Worm (Caenorhabditis elegans) whole organism, L3 larva: Measurements from ENCODE around the gene mans-4.

Source experiments
- ama-1 ChIP-seq: fragments of 150-350 bp; optimal IDR thresholded peaks from 2 replicates; lab custom pipeline; 2018
- ceh-16 ChIP-seq: sonication (generic microtip); optimal IDR thresholded peaks from 2 replicates; lab custom pipeline; 2017; ENCODE audit warnings: missing biosample characterization, missing genetic modification characterization
- ceh-28 ChIP-seq: fragments of 150-350 bp; optimal IDR thresholded peaks from 2 replicates; lab custom pipeline; 2014; ENCODE audit warnings: missing biosample characterization, missing genetic modification reagents, missing genetic modification characterization
- daf-12 ChIP-seq: fragments of 150-350 bp; optimal IDR thresholded peaks from 2 replicates; lab custom pipeline; 2014; ENCODE audit warnings: missing biosample characterization, missing genetic modification reagents, missing genetic modification characterization
- egl-27 ChIP-seq: sonication (generic microtip); optimal IDR thresholded peaks from 4 replicates; lab custom pipeline; 2017; ENCODE audit warnings: missing biosample characterization, missing genetic modification reagents, missing genetic modification characterization
- egl-5 ChIP-seq: fragments of 150-350 bp; optimal IDR thresholded peaks from 2 replicates; lab custom pipeline; 2017; ENCODE audit warnings: missing biosample characterization, missing genetic modification reagents, missing genetic modification characterization, inconsistent platforms
- elt-1 ChIP-seq: fragments of 150-350 bp; optimal IDR thresholded peaks from 2 replicates; lab custom pipeline; 2014; ENCODE audit warnings: missing biosample characterization, missing genetic modification characterization
- elt-2 ChIP-seq: sonication (generic microtip); optimal IDR thresholded peaks from 2 replicates; lab custom pipeline; 2016; ENCODE audit warnings: missing genetic modification reagents, mild to moderate bottlenecking, missing genetic modification characterization, missing compliant biosample characterization
- fkh-10 ChIP-seq: sonication (generic microtip); optimal IDR thresholded peaks from 2 replicates; lab custom pipeline; 2017; ENCODE audit warnings: missing biosample characterization, missing genetic modification reagents, missing genetic modification characterization
- fkh-2 ChIP-seq: fragments of 150-350 bp; optimal IDR thresholded peaks from 2 replicates; lab custom pipeline; 2014; ENCODE audit warnings: missing biosample characterization, missing genetic modification reagents, missing genetic modification characterization
- fos-1 ChIP-seq: fragments of 150-350 bp; optimal IDR thresholded peaks from 2 replicates; lab custom pipeline; 2014; ENCODE audit warnings: missing biosample characterization, missing genetic modification characterization
- hmg-11 ChIP-seq: sonication (generic microtip); optimal IDR thresholded peaks from 2 replicates; lab custom pipeline; 2016; ENCODE audit warnings: missing genetic modification characterization, missing compliant biosample characterization
- jun-1 ChIP-seq: fragments of 150-350 bp; optimal IDR thresholded peaks from 2 replicates; lab custom pipeline; 2014; ENCODE audit warnings: missing biosample characterization, missing genetic modification reagents, missing genetic modification characterization
- lin-15B ChIP-seq: fragments of 150-350 bp; optimal IDR thresholded peaks from 2 replicates; lab custom pipeline; 2014; ENCODE audit warnings: missing biosample characterization, missing genetic modification characterization
- lin-39 ChIP-seq: fragments of 150-350 bp; optimal IDR thresholded peaks from 2 replicates; lab custom pipeline; 2018; ENCODE audit warnings: missing biosample characterization, missing genetic modification reagents, missing genetic modification characterization
- lsy-12 ChIP-seq: sonication (generic microtip); optimal IDR thresholded peaks from 2 replicates; lab custom pipeline; 2016; ENCODE audit warnings: mild to moderate bottlenecking, missing genetic modification characterization, missing compliant biosample characterization
- mml-1 ChIP-seq: fragments of 150-350 bp; sonication (generic microtip); optimal IDR thresholded peaks from 3 replicates; lab custom pipeline; 2014; ENCODE audit warnings: missing biosample characterization, missing genetic modification characterization
- nfya-1 ChIP-seq: sonication (generic microtip); optimal IDR thresholded peaks from 2 replicates; lab custom pipeline; 2017; ENCODE audit warnings: missing genetic modification characterization, mild to moderate bottlenecking, missing compliant biosample characterization, antibody characterized with exemption, moderate library complexity; ENCODE audit not compliant: insufficient read depth
- nhr-11 ChIP-seq: fragments of 150-350 bp; optimal IDR thresholded peaks from 2 replicates; lab custom pipeline; 2014; ENCODE audit warnings: missing biosample characterization, missing genetic modification characterization
- nhr-23 ChIP-seq: fragments of 150-350 bp; optimal IDR thresholded peaks from 2 replicates; lab custom pipeline; 2014; ENCODE audit warnings: missing biosample characterization, missing genetic modification reagents, missing genetic modification characterization
- nhr-237 ChIP-seq: fragments of 150-350 bp; optimal IDR thresholded peaks from 2 replicates; lab custom pipeline; 2014; ENCODE audit warnings: missing biosample characterization, missing genetic modification characterization
- nhr-25 ChIP-seq: sonication (generic microtip); optimal IDR thresholded peaks from 2 replicates; lab custom pipeline; 2017; ENCODE audit warnings: missing biosample characterization, missing genetic modification characterization
- nhr-28 ChIP-seq: fragments of 150-350 bp; optimal IDR thresholded peaks from 2 replicates; lab custom pipeline; 2014; ENCODE audit warnings: missing biosample characterization, missing genetic modification characterization
- nhr-43 ChIP-seq: sonication (generic microtip); optimal IDR thresholded peaks from 2 replicates; lab custom pipeline; 2016; ENCODE audit warnings: mild to moderate bottlenecking, missing genetic modification characterization, missing compliant biosample characterization; ENCODE audit not compliant: poor library complexity, severe bottlenecking
- nhr-67 ChIP-seq: fragments of 150-350 bp; optimal IDR thresholded peaks from 2 replicates; lab custom pipeline; 2014; ENCODE audit warnings: missing biosample characterization, missing genetic modification characterization
- nhr-76 ChIP-seq: fragments of 150-350 bp; sonication (generic microtip); optimal IDR thresholded peaks from 5 replicates; lab custom pipeline; 2014; ENCODE audit warnings: missing biosample characterization, missing genetic modification characterization
- nhr-77 ChIP-seq: fragments of 150-350 bp; optimal IDR thresholded peaks from 2 replicates; lab custom pipeline; 2014; ENCODE audit warnings: missing biosample characterization, missing genetic modification characterization
- pha-4 ChIP-seq: fragments of 150-350 bp; optimal IDR thresholded peaks from 2 replicates; lab custom pipeline; 2014; ENCODE audit warnings: missing biosample characterization, missing genetic modification reagents, missing genetic modification characterization
- pqm-1 ChIP-seq: fragments of 150-350 bp; optimal IDR thresholded peaks from 2 replicates; lab custom pipeline; 2017; ENCODE audit warnings: missing biosample characterization, missing genetic modification characterization, inconsistent platforms
- sea-2 ChIP-seq: fragments of 150-350 bp; sonication (generic microtip); optimal IDR thresholded peaks from 4 replicates; lab custom pipeline; 2014; ENCODE audit warnings: missing biosample characterization, missing genetic modification reagents, missing genetic modification characterization
- tbx-2 ChIP-seq: sonication (generic microtip); optimal IDR thresholded peaks from 2 replicates; lab custom pipeline; 2016; ENCODE audit warnings: mild to moderate bottlenecking, missing genetic modification characterization, missing compliant biosample characterization
- unc-62 ChIP-seq: fragments of 150-350 bp; sonication (generic microtip); optimal IDR thresholded peaks from 4 replicates; lab custom pipeline; 2014; ENCODE audit warnings: missing biosample characterization, missing genetic modification reagents, missing genetic modification characterization
- zag-1 ChIP-seq: fragments of 150-350 bp; optimal IDR thresholded peaks from 2 replicates; lab custom pipeline; 2014; ENCODE audit warnings: missing biosample characterization, missing genetic modification characterization
- ztf-11 ChIP-seq: fragments of 150-350 bp; optimal IDR thresholded peaks from 2 replicates; lab custom pipeline; 2014; ENCODE audit warnings: missing biosample characterization, missing genetic modification characterization
- ztf-4 ChIP-seq: fragments of 150-350 bp; optimal IDR thresholded peaks from 2 replicates; lab custom pipeline; 2014; ENCODE audit warnings: missing biosample characterization, missing genetic modification characterization

The mans-4 gene

ce11 chrIV:9094356-9094755, 16.0 kb upstream of the mans-4 start, which contains the start of gene mrpl-42:
Gene mrpl-42, minus strand, starts transcription at chrIV:9094456.
- no peak for TF ChIP-seq pqm-1 (tag; lab: Kevin White, UChicago)
- no peak for TF ChIP-seq nhr-23 (tag; lab: Kevin White, UChicago)
- TF ChIP-seq ztf-4, result no peak
- no peak for TF ChIP-seq egl-27 (tag; lab: Kevin White, UChicago)
- TF ChIP-seq zag-1 (tag; lab: Kevin White, UChicago), result no peak
- no peak for TF ChIP-seq nhr-67 (tag; lab: Kevin White, UChicago)
- TF ChIP-seq fkh-2 (tag; lab: Kevin White, UChicago), result no peak
- no peak for TF ChIP-seq nhr-28 (tag; lab: Kevin White, UChicago)
- no peak for TF ChIP-seq ceh-28 (tag; lab: Kevin White, UChicago)
- TF ChIP-seq pha-4 (tag; lab: Kevin White, UChicago), result no peak
- no peak for TF ChIP-seq nhr-77 (tag; lab: Kevin White, UChicago)
- no peak for TF ChIP-seq mml-1
- TF ChIP-seq ceh-16 (tag; lab: Kevin White, UChicago), result no peak
- TF ChIP-seq nhr-76, result no peak
- TF ChIP-seq nhr-43 (tag; lab: Kevin White, UChicago), result no peak
- no peak for TF ChIP-seq sea-2 (GFP tag; lab: Kevin White, UChicago)
- no peak for TF ChIP-seq nhr-237 (tag; lab: Kevin White, UChicago)
- TF ChIP-seq lsy-12, result no peak

ce11 chrIV:9093932-9094331, 15.6 kb upstream of the mans-4 start, which contains the start of gene lpl-1:
Gene lpl-1, minus strand, starts transcription at chrIV:9094032.
- TF ChIP-seq fos-1, result no peak
- TF ChIP-seq tbx-2 (tag; lab: Kevin White, UChicago), result no peak
- TF ChIP-seq nhr-28 (tag; lab: Kevin White, UChicago), result no peak
- TF ChIP-seq egl-5 (tag; lab: Kevin White, UChicago), result no peak
- no peak for TF ChIP-seq nhr-76
- TF ChIP-seq lin-15B, result no peak
- no peak for TF ChIP-seq sea-2 (GFP tag; lab: Kevin White, UChicago)
- no peak for TF ChIP-seq unc-62 (GFP tag; lab: Kevin White, UChicago)
- no peak for TF ChIP-seq fkh-10 (GFP tag; lab: Kevin White, UChicago)
- TF ChIP-seq jun-1 (tag; lab: Kevin White, UChicago), result no peak
- TF ChIP-seq egl-27 (tag; lab: Kevin White, UChicago), result no peak
- TF ChIP-seq ztf-11 (tag; lab: Kevin White, UChicago), result no peak
- no peak for TF ChIP-seq daf-12 (tag; lab: Kevin White, UChicago)
- no peak for TF ChIP-seq ztf-4
- TF ChIP-seq mml-1, result no peak
- no peak for TF ChIP-seq lin-39 (tag; lab: Kevin White, UChicago)
- TF ChIP-seq pha-4 (tag; lab: Kevin White, UChicago), result no peak
- TF ChIP-seq elt-2, result no peak
- no peak for TF ChIP-seq ceh-28 (tag; lab: Kevin White, UChicago)
- no peak for TF ChIP-seq hmg-11 (tag; lab: Kevin White, UChicago)

- TF ChIP-seq fkh-10 (GFP tag; lab: Kevin White, UChicago) (peak; percentile 82), nhr-11 (tag; lab: Kevin White, UChicago) (no peak), lin-39 (tag; lab: Kevin White, UChicago) (no peak), zag-1 (tag; lab: Kevin White, UChicago) (no peak), nfya-1 (tag; lab: Kevin White, UChicago) (peak; percentile 8)
Measured at ce11 chrIV:9092011-9092410, 13.6 kb upstream of the mans-4 start.

- TF ChIP-seq elt-1 (tag; lab: Kevin White, UChicago), result peak; percentile 12
- peak; percentile 6 for TF ChIP-seq ama-1 (lab: Kevin White, UChicago)
- peak; percentile 42 for TF ChIP-seq nhr-25 (tag; lab: Kevin White, UChicago)
- no peak for TF ChIP-seq pqm-1 (tag; lab: Kevin White, UChicago)
Measured at ce11 chrIV:9090538-9091195, 12.3 kb upstream of the mans-4 start.
